Worm (Caenorhabditis elegans) whole organism, young adult: ENCODE measurements around the gene tba-7.

ENCODE experiments used
- B0035.1 ChIP-seq: sonication (generic microtip); optimal IDR thresholded peaks from 2 replicates; lab custom pipeline; 2016; ENCODE audit warnings: missing genetic modification characterization, mild to moderate bottlenecking, missing compliant biosample characterization, missing genotype, missing genetic modification reagents
- D2030.7 ChIP-seq: fragments of 200-800 bp; sonication (Bioruptor generic); IDR thresholded peaks from 2 replicates; pipeline ENCODE4 v1.3.6; 2022; ENCODE audit warnings: missing genetic modification reagents, missing genetic modification characterization, missing compliant biosample characterization
- F33H1.4 ChIP-seq: fragments of 200-800 bp; sonication (Bioruptor generic); IDR thresholded peaks from 2 replicates; pipeline ENCODE4 v1.3.6; 2022; ENCODE audit warnings: missing genetic modification reagents, missing genetic modification characterization, missing compliant biosample characterization
- F55B11.4 ChIP-seq: sonication (generic microtip); optimal IDR thresholded peaks from 2 replicates; lab custom pipeline; 2016; ENCODE audit warnings: missing compliant biosample characterization, missing genetic modification characterization, borderline replicate concordance; ENCODE audit not compliant: insufficient read depth
- F57A8.1 ChIP-seq: fragments of 200-800 bp; sonication (Bioruptor generic); optimal IDR thresholded peaks from 2 replicates; lab custom pipeline; 2018; ENCODE audit warnings: mild to moderate bottlenecking, missing genetic modification characterization, moderate library complexity, missing compliant biosample characterization
- T07F8.4 ChIP-seq: sonication (generic microtip); optimal IDR thresholded peaks from 2 replicates; lab custom pipeline; 2016; ENCODE audit warnings: mild to moderate bottlenecking, missing genetic modification characterization, moderate library complexity, missing compliant biosample characterization
- T26A5.8 ChIP-seq: sonication (generic microtip); optimal IDR thresholded peaks from 2 replicates; lab custom pipeline; 2016; ENCODE audit warnings: missing genetic modification characterization, missing compliant biosample characterization
- Y53F4B.3 ChIP-seq: fragments of 200-800 bp; sonication (Bioruptor generic); IDR thresholded peaks from 2 replicates; pipeline ENCODE4 v1.3.6; 2022; ENCODE audit warnings: missing genetic modification reagents, missing genetic modification characterization, missing compliant biosample characterization
- Y56A3A.18 ChIP-seq: fragments of 200-800 bp; sonication (Bioruptor generic); IDR thresholded peaks from 2 replicates; pipeline ENCODE4 v1.3.6; 2022; ENCODE audit warnings: missing genetic modification reagents, missing genetic modification characterization, missing compliant biosample characterization
- Y95B8A.8 ChIP-seq: fragments of 200-800 bp; sonication (Bioruptor generic); IDR thresholded peaks from 2 replicates; pipeline ENCODE4 v1.3.6; 2022; ENCODE audit warnings: missing genetic modification reagents, missing genetic modification characterization, missing compliant biosample characterization
- aptf-2 ChIP-seq: fragments of 200-800 bp; sonication (Bioruptor generic); conservative IDR thresholded peaks from 2 replicates; pipeline ENCODE4 v1.3.6; 2022; ENCODE audit warnings: missing genetic modification reagents, missing genetic modification characterization, missing compliant biosample characterization
- athp-1 ChIP-seq: sonication (generic microtip); optimal IDR thresholded peaks from 2 replicates; lab custom pipeline; 2017; ENCODE audit warnings: mild to moderate bottlenecking, missing genetic modification characterization, missing compliant biosample characterization
- bed-1 ChIP-seq: fragments of 200-800 bp; sonication (Bioruptor generic); IDR thresholded peaks from 2 replicates; pipeline ENCODE4 v1.3.6; 2022; ENCODE audit warnings: missing genetic modification reagents, missing genetic modification characterization, missing compliant biosample characterization
- ccch-3 ChIP-seq: fragments of 200-800 bp; sonication (Bioruptor generic); optimal IDR thresholded peaks from 2 replicates; lab custom pipeline; 2018; ENCODE audit warnings: mild to moderate bottlenecking, missing genetic modification characterization, missing compliant biosample characterization
- ceh-100 ChIP-seq: fragments of 200-800 bp; sonication (Bioruptor generic); IDR thresholded peaks from 2 replicates; pipeline ENCODE4 v1.3.6; 2022; ENCODE audit warnings: missing genetic modification reagents, missing genetic modification characterization, missing compliant biosample characterization
- ceh-27 ChIP-seq: fragments of 200-800 bp; sonication (Bioruptor generic); optimal IDR thresholded peaks from 2 replicates; lab custom pipeline; 2018; ENCODE audit warnings: mild to moderate bottlenecking, missing genetic modification characterization, moderate library complexity, missing compliant biosample characterization
- ceh-58 ChIP-seq: fragments of 200-800 bp; sonication (Bioruptor generic); IDR thresholded peaks from 2 replicates; pipeline ENCODE4 v1.3.6; 2022; ENCODE audit warnings: missing genetic modification characterization, missing compliant biosample characterization
- die-1 ChIP-seq: sonication (generic microtip); optimal IDR thresholded peaks from 2 replicates; lab custom pipeline; 2016; ENCODE audit warnings: missing genotype, mild to moderate bottlenecking, missing genetic modification characterization, missing compliant biosample characterization
- egl-18 ChIP-seq: fragments of 200-800 bp; sonication (Bioruptor generic); IDR thresholded peaks from 2 replicates; pipeline ENCODE4 v1.3.6; 2022; ENCODE audit warnings: missing genetic modification reagents, missing genetic modification characterization, missing compliant biosample characterization
- egrh-3 ChIP-seq: fragments of 200-800 bp; sonication (Bioruptor generic); IDR thresholded peaks from 2 replicates; pipeline ENCODE4 v1.3.6; 2022; ENCODE audit warnings: missing genetic modification reagents, missing genetic modification characterization, missing compliant biosample characterization
- ekl-4 ChIP-seq: fragments of 200-800 bp; sonication (Bioruptor generic); IDR thresholded peaks from 2 replicates; pipeline ENCODE4 v1.3.6; 2022; ENCODE audit warnings: missing genetic modification reagents, missing genetic modification characterization, missing compliant biosample characterization
- fkh-3 ChIP-seq: sonication (generic microtip); optimal IDR thresholded peaks from 2 replicates; lab custom pipeline; 2016; ENCODE audit warnings: mild to moderate bottlenecking, missing genetic modification characterization, missing compliant biosample characterization
- gei-17 ChIP-seq: fragments of 200-800 bp; sonication (Bioruptor generic); optimal IDR thresholded peaks from 2 replicates; lab custom pipeline; 2018; ENCODE audit warnings: mild to moderate bottlenecking, missing genetic modification characterization, missing compliant biosample characterization
- hlh-26 ChIP-seq: fragments of 200-800 bp; sonication (Bioruptor generic); conservative IDR thresholded peaks from 2 replicates; pipeline ENCODE4 v1.3.6; 2022; ENCODE audit warnings: missing genetic modification reagents, missing genetic modification characterization, missing compliant biosample characterization
- hmg-1.2 ChIP-seq: fragments of 200-800 bp; sonication (Bioruptor generic); IDR thresholded peaks from 2 replicates; pipeline ENCODE4 v1.3.6; 2022; ENCODE audit warnings: missing genetic modification reagents, missing genetic modification characterization, missing compliant biosample characterization
- hmg-20 ChIP-seq: fragments of 200-800 bp; sonication (Bioruptor generic); IDR thresholded peaks from 2 replicates; pipeline ENCODE4 v1.3.6; 2022; ENCODE audit warnings: missing genetic modification reagents, missing genetic modification characterization, missing compliant biosample characterization
- hrde-1 ChIP-seq: sonication (generic microtip); optimal IDR thresholded peaks from 2 replicates; lab custom pipeline; 2016; ENCODE audit warnings: missing genetic modification characterization, mild to moderate bottlenecking, missing compliant biosample characterization, moderate library complexity, missing genotype, missing genetic modification reagents, borderline replicate concordance
- hsf-1 ChIP-seq: fragments of 200-800 bp; sonication (Bioruptor generic); IDR thresholded peaks from 2 replicates; pipeline ENCODE4 v1.3.6; 2022; ENCODE audit warnings: missing genetic modification reagents, missing genetic modification characterization, missing compliant biosample characterization
- lin-40 ChIP-seq: sonication (generic microtip); optimal IDR thresholded peaks from 2 replicates; lab custom pipeline; 2016; ENCODE audit warnings: missing genetic modification characterization, mild to moderate bottlenecking, missing compliant biosample characterization, missing genotype, missing genetic modification reagents
- lin-54 ChIP-seq: fragments of 200-800 bp; sonication (Bioruptor generic); optimal IDR thresholded peaks from 2 replicates; lab custom pipeline; 2018; ENCODE audit warnings: mild to moderate bottlenecking, missing genetic modification characterization, missing compliant biosample characterization
- lsl-1 ChIP-seq: fragments of 200-800 bp; sonication (Bioruptor generic); optimal IDR thresholded peaks from 2 replicates; lab custom pipeline; 2018; ENCODE audit warnings: mild to moderate bottlenecking, missing genetic modification characterization, moderate library complexity, missing compliant biosample characterization
- mxl-1 ChIP-seq: sonication (generic microtip); optimal IDR thresholded peaks from 2 replicates; lab custom pipeline; 2016; ENCODE audit warnings: missing genetic modification characterization, missing compliant biosample characterization
- nfya-1 ChIP-seq: sonication (generic microtip); optimal IDR thresholded peaks from 2 replicates; lab custom pipeline; 2017; ENCODE audit warnings: antibody characterized with exemption, missing compliant biosample characterization, missing genetic modification characterization, borderline replicate concordance; ENCODE audit not compliant: insufficient read depth
- nhr-120 ChIP-seq: fragments of 200-800 bp; sonication (Bioruptor generic); IDR thresholded peaks from 2 replicates; pipeline ENCODE4 v1.3.6; 2022; ENCODE audit warnings: missing genetic modification characterization, missing compliant biosample characterization
- nhr-27 ChIP-seq: fragments of 200-800 bp; sonication (Bioruptor generic); optimal IDR thresholded peaks from 2 replicates; lab custom pipeline; 2018; ENCODE audit warnings: mild to moderate bottlenecking, missing genetic modification characterization, moderate library complexity, missing compliant biosample characterization
- rec-8 ChIP-seq, 2 experiments: sonication (generic microtip); optimal IDR thresholded peaks; 2 replicates each; lab custom pipeline; 2016; ENCODE audit warnings: mild to moderate bottlenecking in 2 of 2, missing genetic modification characterization in 2 of 2, missing genetic modification reagents in 2 of 2, missing genotype in 2 of 2, missing biosample characterization in 1 of 2, missing compliant biosample characterization in 1 of 2, moderate library complexity in 1 of 2
- rpc-1 ChIP-seq, 2 experiments: fragments of 150-350 bp in 1 of 2; sonication (generic microtip) in 1 of 2; optimal IDR thresholded peaks; 2 replicates each; lab custom pipeline; 2014 to 2018; ENCODE audit warnings: missing biosample characterization in 1 of 2, missing genetic modification characterization in 1 of 2, missing genetic modification reagents in 1 of 2, missing genotype in 1 of 2
- sea-2 ChIP-seq: fragments of 200-800 bp; sonication (Bioruptor generic); IDR thresholded peaks from 2 replicates; pipeline ENCODE4 v1.3.6; 2022; ENCODE audit warnings: missing genetic modification characterization, missing compliant biosample characterization
- sptf-2 ChIP-seq: fragments of 200-800 bp; sonication (Bioruptor generic); optimal IDR thresholded peaks from 2 replicates; lab custom pipeline; 2018; ENCODE audit warnings: mild to moderate bottlenecking, missing genetic modification characterization, missing compliant biosample characterization
- tbp1 ChIP-seq: fragments of 200-800 bp; sonication (Bioruptor generic); optimal IDR thresholded peaks from 2 replicates; lab custom pipeline; 2018; ENCODE audit warnings: mild to moderate bottlenecking, missing genetic modification characterization, missing compliant biosample characterization
- tlf-1 ChIP-seq: fragments of 200-800 bp; sonication (Bioruptor generic); optimal IDR thresholded peaks from 2 replicates; lab custom pipeline; 2018; ENCODE audit warnings: mild to moderate bottlenecking, missing genetic modification characterization, missing compliant biosample characterization
- unc-130 ChIP-seq: sonication (generic microtip); optimal IDR thresholded peaks from 2 replicates; lab custom pipeline; 2016; ENCODE audit warnings: missing genetic modification reagents, missing genetic modification characterization, missing compliant biosample characterization
- unc-62 ChIP-seq: fragments of 150-350 bp; optimal IDR thresholded peaks from 2 replicates; lab custom pipeline; 2014; ENCODE audit warnings: missing biosample characterization, missing genetic modification reagents, missing genetic modification characterization
- zim-3 ChIP-seq: sonication (generic microtip); optimal IDR thresholded peaks from 2 replicates; lab custom pipeline; 2017; ENCODE audit warnings: mild to moderate bottlenecking, missing genetic modification characterization, moderate library complexity, missing compliant biosample characterization
- ztf-18 ChIP-seq: sonication (generic microtip); optimal IDR thresholded peaks from 2 replicates; lab custom pipeline; 2016; ENCODE audit warnings: missing genotype, mild to moderate bottlenecking, missing genetic modification characterization, missing compliant biosample characterization
- ztf-28 ChIP-seq: fragments of 200-800 bp; sonication (Bioruptor generic); IDR thresholded peaks from 2 replicates; pipeline ENCODE4 v1.3.6; 2022; ENCODE audit warnings: missing genetic modification reagents, missing genetic modification characterization, missing compliant biosample characterization
- ztf-3 ChIP-seq: fragments of 200-800 bp; sonication (Bioruptor generic); optimal IDR thresholded peaks from 2 replicates; lab custom pipeline; 2018; ENCODE audit warnings: mild to moderate bottlenecking, missing genetic modification characterization, missing compliant biosample characterization
- ztf-6 ChIP-seq: fragments of 200-800 bp; sonication (Bioruptor generic); IDR thresholded peaks from 2 replicates; pipeline ENCODE4 v1.3.6; 2022; ENCODE audit warnings: missing genetic modification reagents, missing genetic modification characterization, missing compliant biosample characterization

tba-7 gene

ce11 chrIII:11371236-11371635 is 352 bp downstream of the tba-7 start:
- TF ChIP-seq F33H1.4 (GFP tag; lab: Robert Waterston, UW) (peak; percentile 43), die-1 (tag; lab: Kevin White, UChicago) (peak; percentile 74), ztf-18 (tag; lab: Kevin White, UChicago) (peak; percentile 64), ztf-3 (GFP tag; lab: Kevin White, UChicago) (peak; percentile 4), mxl-1 (peak; percentile 80), hlh-26 (GFP tag; lab: Robert Waterston, UW) (no peak), F55B11.4 (tag; lab: Kevin White, UChicago) (no peak), rec-8 (tag; optimal IDR thresholded peaks at IDR 0.05; lab: Kevin White, UChicago) (peak; percentile 8 to 79), Y53F4B.3 (GFP tag; lab: Robert Waterston, UW) (0 out of 2 replicates have a peak, but pooled peaks have one; percentile 26), lsl-1 (GFP tag; lab: Kevin White, UChicago) (peak; percentile 54), egl-18 (GFP tag; lab: Robert Waterston, UW) (0 out of 2 replicates have a peak, but pooled peaks have one; percentile 45), nhr-120 (GFP tag; lab: Robert Waterston, UW) (no peak), nhr-27 (tag; lab: Kevin White, UChicago) (no peak), zim-3 (peak; percentile 67), D2030.7 (peak; percentile 51; the same call in 1 of the 2 replicates), ceh-100 (GFP tag; lab: Robert Waterston, UW) (peak; percentile 71), hmg-1.2 (peak; percentile 77), aptf-2 (GFP tag; lab: Robert Waterston, UW) (no peak), egrh-3 (no peak), sptf-2 (GFP tag; lab: Kevin White, UChicago) (no peak), unc-130 (peak; percentile 21), bed-1 (GFP tag; lab: Robert Waterston, UW) (no peak), hrde-1 (tag; lab: Kevin White, UChicago) (peak; percentile 53), B0035.1 (peak; percentile 44), sea-2 (no peak), fkh-3 (tag; lab: Kevin White, UChicago) (peak; percentile 38), T26A5.8 (no peak), nfya-1 (no peak), ztf-6 (GFP tag; lab: Robert Waterston, UW) (no peak), lin-40 (tag; lab: Kevin White, UChicago) (peak; percentile 58), Y56A3A.18 (peak; percentile 72; the same call in 1 of the 2 replicates), hsf-1 (GFP tag; lab: Robert Waterston, UW) (no peak), athp-1 (tag; lab: Kevin White, UChicago) (peak; percentile 76), tlf-1 (peak; percentile 23), ekl-4 (GFP tag; lab: Robert Waterston, UW) (peak; percentile 83), rpc-1 (optimal IDR thresholded peaks at IDR 0.05; lab: Kevin White, UChicago) (peak; percentile 78), rpc-1 (tag; optimal IDR thresholded peaks at IDR 0.05; lab: Kevin White, UChicago) (peak; percentile 86), tbp1 (GFP tag; lab: Kevin White, UChicago) (peak; percentile 99), Y95B8A.8 (no peak), hmg-20 (GFP tag; lab: Robert Waterston, UW) (no peak), ceh-58 (no peak), gei-17 (GFP tag; lab: Kevin White, UChicago) (peak; percentile 21), ztf-28 (GFP tag; lab: Robert Waterston, UW) (no peak), ceh-27 (GFP tag; lab: Kevin White, UChicago) (peak; percentile 75), unc-62 (GFP tag; lab: Kevin White, UChicago) (no peak), ccch-3 (GFP tag; lab: Kevin White, UChicago) (peak; percentile 57), lin-54 (GFP tag; lab: Kevin White, UChicago) (peak; percentile 61), F57A8.1 (no peak), T07F8.4 (tag; lab: Kevin White, UChicago) (peak; percentile 33)
